Worm (Caenorhabditis elegans): ENCODE data around the gene nlp-35.
A peak's percentile ranks its signal among the peaks of the same experiment; 100 is the strongest.

DNA sequence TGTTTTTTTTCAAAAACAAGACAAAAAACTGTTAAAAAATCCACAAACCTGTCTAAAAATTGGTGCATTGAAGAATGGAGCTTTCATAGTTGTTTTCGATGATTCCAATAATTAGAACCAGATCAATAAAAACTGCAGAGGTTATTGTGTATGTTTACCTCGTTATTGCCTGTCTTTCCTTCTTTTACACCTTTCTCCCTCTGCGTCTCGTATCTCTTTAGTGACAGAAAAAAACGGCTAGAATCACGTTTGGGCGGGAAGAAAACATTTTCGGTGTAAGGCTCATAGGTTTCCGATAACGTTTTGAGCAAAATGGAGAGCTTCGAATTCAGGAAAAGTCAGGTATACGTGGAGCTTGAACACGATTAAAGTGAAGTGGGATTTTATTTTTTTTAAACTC, 10.1 kb downstream of the nlp-35 start, which contains the start of gene ethe-1:
- no peak for TF ChIP-seq nfya-1 (tag; optimal IDR thresholded peaks at IDR 0.05; ENCODE audit: insufficient read depth)
- TF ChIP-seq unc-39 (tag; optimal IDR thresholded peaks at IDR 0.05), result no peak
- TF ChIP-seq elt-2 (tag; optimal IDR thresholded peaks at IDR 0.05), result peak; percentile 21
- no peak for TF ChIP-seq skn-1 (tag; optimal IDR thresholded peaks at IDR 0.05)

Data from whole organism, L3 larva.